Fruit fly (Drosophila melanogaster): ENCODE data around the gene CG10654.

The CG10654 gene

DNA sequence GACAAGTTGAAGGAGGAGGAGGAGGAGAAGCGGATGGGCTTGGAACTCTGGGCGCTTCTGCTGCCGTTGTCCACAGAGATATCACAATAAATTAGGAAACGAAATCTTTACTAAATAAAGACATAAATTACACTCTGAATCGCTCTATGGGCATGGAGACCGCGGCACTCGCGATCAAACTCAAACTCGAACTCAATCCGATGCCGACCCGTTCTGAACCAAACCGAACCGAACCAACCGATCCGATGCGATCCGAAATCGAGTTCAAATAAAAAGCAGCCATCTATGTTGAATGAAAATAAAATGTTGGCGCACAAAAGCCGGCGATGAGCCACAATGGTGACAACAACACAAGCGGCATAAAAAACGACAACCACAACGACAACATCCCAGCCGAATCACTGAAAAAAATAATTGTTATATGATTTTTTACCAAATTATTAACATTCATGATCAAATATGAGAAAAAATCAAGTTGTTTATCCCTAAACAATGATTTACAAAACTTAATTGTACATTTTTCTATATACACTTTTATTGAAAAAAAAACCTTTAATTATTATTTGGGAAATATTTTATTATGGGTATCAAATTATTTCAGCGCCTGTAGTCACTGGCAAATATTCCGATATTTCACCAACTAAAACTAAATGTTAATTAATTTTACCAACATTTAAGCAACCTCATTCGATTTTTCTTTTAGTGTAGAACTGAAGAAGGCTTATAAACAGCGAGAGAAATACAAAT, 50.6 kb downstream of the CG10654 start (continued):
- TF ChIP-seq p53 (GFP tag; optimal IDR thresholded peaks at IDR 0.05) (no peak), fu2 (GFP tag; optimal IDR thresholded peaks at IDR 0.05) (no peak), cwo (GFP tag; optimal IDR thresholded peaks at IDR 0.05) (peak; percentile 42), ash1 (GFP tag; optimal IDR thresholded peaks at IDR 0.05) (no peak), sc (optimal IDR thresholded peaks at IDR 0.05) (no peak), sc (GFP tag; optimal IDR thresholded peaks at IDR 0.05) (peak; percentile 87), CG4282 (GFP tag; optimal IDR thresholded peaks at IDR 0.05) (no peak), Mad (GFP tag; optimal IDR thresholded peaks at IDR 0.05) (peak; percentile 43), Bgb (GFP tag; IDR thresholded peaks at IDR 0.05; ENCODE audit: partially characterized antibody) (no peak), CG2678 (tag; optimal IDR thresholded peaks at IDR 0.05) (peak; percentile 90), dm (GFP tag; optimal IDR thresholded peaks at IDR 0.05) (peak; percentile 17), CG4707 (GFP tag; optimal IDR thresholded peaks at IDR 0.05) (peak; percentile 47), CG1024 (GFP tag; IDR thresholded peaks at IDR 0.05) (0 out of 2 replicates have a peak, but pooled peaks have one; percentile 53), dysf (GFP tag; IDR thresholded peaks at IDR 0.05) (peak; percentile 73), CG17802 (tag; optimal IDR thresholded peaks at IDR 0.05) (peak; percentile 54), MBD-R2 (GFP tag; IDR thresholded peaks at IDR 0.05) (no peak), en (GFP tag; optimal IDR thresholded peaks at IDR 0.05) (no peak), CG14014 (GFP tag; IDR thresholded peaks at IDR 0.05) (no peak), sima (GFP tag; optimal IDR thresholded peaks at IDR 0.05) (no peak), CG9215 (GFP tag; IDR thresholded peaks at IDR 0.05) (no peak), CG17328 (GFP tag; IDR thresholded peaks at IDR 0.05) (peak; percentile 75), jumu (GFP tag; optimal IDR thresholded peaks at IDR 0.05) (no peak), CG10959 (GFP tag; IDR thresholded peaks at IDR 0.05) (peak; percentile 55; the same call in 1 of the 2 replicates), inv (GFP tag; IDR thresholded peaks at IDR 0.05; ENCODE audit: partially characterized antibody) (no peak), CG31365 (tag; optimal IDR thresholded peaks at IDR 0.05) (no peak), CG43689 (GFP tag; IDR thresholded peaks at IDR 0.05) (no peak), pros (GFP tag; optimal IDR thresholded peaks at IDR 0.05) (no peak), Atf-2 (GFP tag; optimal IDR thresholded peaks at IDR 0.05) (peak; percentile 31), chm (GFP tag; IDR thresholded peaks at IDR 0.05) (no peak), CG14965 (GFP tag; optimal IDR thresholded peaks at IDR 0.05; ENCODE audit: borderline replicate concordance) (no peak), CG12659 (GFP tag; optimal IDR thresholded peaks at IDR 0.05) (peak; percentile 72), CG10431 (GFP tag; optimal IDR thresholded peaks at IDR 0.05) (peak; percentile 52), Lhr (GFP tag; optimal IDR thresholded peaks at IDR 0.05) (peak; percentile 63), CG12744 (GFP tag; optimal IDR thresholded peaks at IDR 0.05) (no peak), CG1792 (GFP tag; optimal IDR thresholded peaks at IDR 0.05) (no peak), gsb-n (tag; optimal IDR thresholded peaks at IDR 0.05) (peak; percentile 92), Elba2 (GFP tag; optimal IDR thresholded peaks at IDR 0.05) (no peak), kni (GFP tag; optimal IDR thresholded peaks at IDR 0.05) (peak; percentile 12), Dip3 (GFP tag; optimal IDR thresholded peaks at IDR 0.05) (no peak), BEAF-32 (GFP tag; optimal IDR thresholded peaks at IDR 0.05) (no peak), Opbp (GFP tag; IDR thresholded peaks at IDR 0.05; ENCODE audit: partially characterized antibody) (no peak), zfh1 (GFP tag; IDR thresholded peaks at IDR 0.05) (peak; percentile 69; the same call in 2 of the 3 replicates), CG6272 (GFP tag; IDR thresholded peaks at IDR 0.05) (no peak), odd (GFP tag; optimal IDR thresholded peaks at IDR 0.05) (peak; percentile 76), dan (GFP tag; IDR thresholded peaks at IDR 0.05) (no peak), CG11247 (GFP tag; IDR thresholded peaks at IDR 0.05) (no peak), Blimp-1 (GFP tag; optimal IDR thresholded peaks at IDR 0.05) (peak; percentile 88), HLH3B (GFP tag; IDR thresholded peaks at IDR 0.05) (peak; percentile 44; the same call in 1 of the 2 replicates), croc (GFP tag; conservative IDR thresholded peaks at IDR 0.05) (peak; percentile 73), pita (GFP tag; optimal IDR thresholded peaks at IDR 0.05) (no peak)
